Worm (Caenorhabditis elegans): ENCODE measurements around the gene nspe-4.

Gene nspe-4

ce11 chrII:12625673-12626072, 13.4 kb downstream of the nspe-4 start (continued):
- TF ChIP-seq F26F4.8 (GFP tag; conservative IDR thresholded peaks at IDR 0.05) (no peak), nhr-10 (tag; optimal IDR thresholded peaks at IDR 0.05) (peak; percentile 10), hlh-11 (tag; optimal IDR thresholded peaks at IDR 0.05) (peak; percentile 76), nhr-111 (GFP tag; optimal IDR thresholded peaks at IDR 0.05) (no peak), mes-2 (tag; optimal IDR thresholded peaks at IDR 0.05; ENCODE audit: poor library complexity, severe bottlenecking) (no peak), unc-39 (tag; optimal IDR thresholded peaks at IDR 0.05) (no peak), nhr-48 (tag; optimal IDR thresholded peaks at IDR 0.05) (peak; percentile 70), mep-1 (tag; optimal IDR thresholded peaks at IDR 0.05) (no peak), cey-2 (tag; optimal IDR thresholded peaks at IDR 0.05; ENCODE audit: borderline replicate concordance, insufficient read depth) (peak; percentile 79)

- TF ChIP-seq dmd-9 (GFP tag; IDR thresholded peaks at IDR 0.05) (no peak), ZK337.2 (GFP tag; IDR thresholded peaks at IDR 0.05) (no peak), D1046.2 (GFP tag; IDR thresholded peaks at IDR 0.05) (0 out of 2 replicates have a peak, but pooled peaks have one; percentile 10), ceh-82 (tag; optimal IDR thresholded peaks at IDR 0.05) (no peak), daf-19 (GFP tag; conservative IDR thresholded peaks at IDR 0.05) (peak; percentile 60; the same call in 1 of the 2 replicates), unc-62 (GFP tag; optimal IDR thresholded peaks at IDR 0.05 in 1 of 2) (peak in 1 of 2 experiments; percentile 96), unc-62 (tag; optimal IDR thresholded peaks at IDR 0.05) (no peak), lin-15B (tag; optimal IDR thresholded peaks at IDR 0.05) (no peak), nhr-76 (tag; optimal IDR thresholded peaks at IDR 0.05) (no peak), lin-38 (GFP tag; IDR thresholded peaks at IDR 0.05) (no peak), aha-1 (tag) (peak; percentile 69), ceh-44 (GFP tag; IDR thresholded peaks at IDR 0.05) (no peak), mxl-2 (GFP tag; conservative IDR thresholded peaks at IDR 0.05) (no peak), attf-4 (tag; optimal IDR thresholded peaks at IDR 0.05) (no peak), lin-29 (GFP tag; IDR thresholded peaks at IDR 0.05) (no peak), tag-97 (GFP tag; IDR thresholded peaks at IDR 0.05) (no peak), ces-1 (GFP tag; optimal IDR thresholded peaks at IDR 0.05) (no peak), unc-39 (tag; optimal IDR thresholded peaks at IDR 0.05) (no peak), nhr-25 (tag; optimal IDR thresholded peaks at IDR 0.05; ENCODE audit: borderline replicate concordance, insufficient read depth) (no peak), T26A8.4 (GFP tag; IDR thresholded peaks at IDR 0.05) (no peak)
Measured at ce11 chrII:12626120-12626624, 13.9 kb downstream of the nspe-4 start.

DNA sequence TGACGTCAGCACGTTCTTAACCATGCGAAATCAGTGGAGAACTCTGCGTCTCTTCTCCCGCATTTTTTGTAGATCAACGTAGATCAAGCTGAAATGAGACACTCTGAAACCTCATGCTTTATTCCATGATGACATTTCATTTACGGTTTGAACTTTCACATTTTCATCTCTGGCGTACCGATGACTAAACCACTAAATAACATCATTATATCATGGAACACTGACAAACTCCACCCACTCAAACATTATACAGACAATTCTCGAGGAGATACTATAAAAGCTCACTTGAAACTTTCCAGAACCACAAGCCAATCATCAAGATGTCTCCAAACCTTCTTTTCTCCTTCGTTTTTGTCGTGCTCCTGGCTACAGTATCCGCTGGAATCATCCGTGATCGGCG, 14.6 kb downstream of the nspe-4 start, which contains the start of gene nspe-7:
TSS of gene nspe-7 (plus strand) at position 301 of the 400 bp plus-strand sequence.
- no peak for TF ChIP-seq sdz-12 (GFP tag; optimal IDR thresholded peaks at IDR 0.05)
- no peak for TF ChIP-seq F26F4.8 (GFP tag; conservative IDR thresholded peaks at IDR 0.05)

DNA sequence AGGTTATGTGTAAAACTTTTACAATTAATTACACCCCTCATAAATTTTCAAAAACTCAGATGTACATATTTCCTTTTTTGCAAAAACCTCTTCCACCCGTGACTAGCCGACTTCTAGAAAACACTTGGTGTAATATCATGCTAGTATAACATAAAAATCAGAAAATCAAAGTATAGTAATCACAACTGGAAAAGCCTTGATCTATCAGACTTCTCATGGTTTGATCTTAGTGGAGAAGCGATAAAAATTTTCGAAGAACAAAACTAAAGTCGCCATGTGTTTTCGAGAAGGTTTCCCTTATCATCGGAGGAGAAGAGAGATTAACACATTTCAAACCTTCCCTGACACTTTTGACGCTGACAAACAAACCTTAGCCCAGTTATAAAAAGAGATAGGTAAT, 16.2 kb downstream of the nspe-4 start, which contains the start of gene nspe-5:
TSS of gene nspe-5 (plus strand) at position 301 of the 400 bp plus-strand sequence.
- TF ChIP-seq ceh-32 (tag; optimal IDR thresholded peaks at IDR 0.05; ENCODE audit: poor library complexity): no peak
- TF ChIP-seq unc-62 (GFP tag; optimal IDR thresholded peaks at IDR 0.05 in 1 of 2): peak in 1 of 2 experiments; percentile 32
- no peak for TF ChIP-seq unc-62 (tag; optimal IDR thresholded peaks at IDR 0.05)

DNA sequence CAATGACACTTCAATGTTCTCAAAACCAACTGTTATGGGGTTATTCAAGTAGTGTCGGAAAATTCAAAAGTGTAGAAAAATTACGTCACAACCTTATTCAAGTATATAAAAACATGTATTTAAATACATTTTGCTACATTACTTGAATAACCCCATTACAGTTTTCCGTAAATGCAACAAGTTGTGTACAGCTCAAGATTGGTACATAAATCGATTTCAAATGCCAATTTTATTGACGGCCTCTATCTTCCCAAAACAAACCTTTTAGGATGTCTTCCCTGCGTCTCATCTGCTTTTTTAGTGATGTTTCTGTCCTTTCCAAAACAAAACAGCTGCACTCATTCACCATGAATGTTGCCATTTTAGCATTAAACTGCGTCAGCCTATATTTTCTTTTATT, 17.1 kb downstream of the nspe-4 start, which contains the start of gene Y38E10A.28:
TSS of gene Y38E10A.28 (plus strand) at position 301 of the 400 bp plus-strand sequence.
- no peak for TF ChIP-seq nhr-10 (tag; optimal IDR thresholded peaks at IDR 0.05)
- TF ChIP-seq unc-62 (GFP tag; optimal IDR thresholded peaks at IDR 0.05 in 1 of 2): peak in 1 of 2 experiments; percentile 83
- TF ChIP-seq unc-62 (tag; optimal IDR thresholded peaks at IDR 0.05): no peak

ce11 chrII:12630888-12631287, 18.6 kb downstream of the nspe-4 start, which contains the start of gene Y38E10A.34:
Gene Y38E10A.34 (plus strand): TSS chrII:12631188.
- no peak for TF ChIP-seq mdt-29 (GFP tag; IDR thresholded peaks at IDR 0.05)
- TF ChIP-seq nhr-42 (GFP tag; IDR thresholded peaks at IDR 0.05): no peak
- no peak for TF ChIP-seq tra-1 (GFP tag; IDR thresholded peaks at IDR 0.05)
- no peak for TF ChIP-seq dmd-9 (GFP tag; IDR thresholded peaks at IDR 0.05)
- TF ChIP-seq dmd-6 (GFP tag; IDR thresholded peaks at IDR 0.05): no peak
- TF ChIP-seq Y5F2A.4 (GFP tag; optimal IDR thresholded peaks at IDR 0.05): no peak
- no peak for TF ChIP-seq daf-8 (GFP tag; IDR thresholded peaks at IDR 0.05)
- TF ChIP-seq fkh-10 (GFP tag; optimal IDR thresholded peaks at IDR 0.05): no peak
- no peak for TF ChIP-seq pqm-1 (tag; optimal IDR thresholded peaks at IDR 0.05)
- no peak for TF ChIP-seq lin-1 (GFP tag; IDR thresholded peaks at IDR 0.05)
- TF ChIP-seq spr-1 (tag; optimal IDR thresholded peaks at IDR 0.05): no peak

Measured in whole organism, L4 larva.